Worm (Caenorhabditis elegans): ENCODE data around the gene ZK1073.2.

DNA sequence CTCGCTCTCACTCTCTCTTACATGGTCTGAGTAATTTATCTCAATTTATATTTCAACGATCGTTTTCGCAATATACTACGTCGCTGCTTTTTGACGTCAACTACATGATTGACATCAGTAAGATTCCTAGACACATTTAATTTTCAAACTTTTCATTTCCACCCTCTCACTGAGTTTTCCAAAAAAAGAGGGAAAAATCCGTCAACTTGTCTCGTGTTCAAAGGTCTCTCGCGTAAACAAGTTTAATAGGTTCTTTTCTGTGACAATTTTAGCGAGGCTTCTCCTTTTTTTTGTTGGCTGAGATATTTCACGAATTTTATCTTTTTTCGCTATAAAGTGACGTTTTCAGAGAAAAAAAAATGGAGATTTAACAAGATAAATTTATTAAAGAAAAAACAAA is 10.5 kb downstream of the ZK1073.2 start:
- no peak for TF ChIP-seq pax-1 (tag; optimal IDR thresholded peaks at IDR 0.05)
- TF ChIP-seq elt-4 (tag; optimal IDR thresholded peaks at IDR 0.05): no peak
- TF ChIP-seq pqm-1 (tag; optimal IDR thresholded peaks at IDR 0.05): no peak
- TF ChIP-seq ztf-16 (tag; optimal IDR thresholded peaks at IDR 0.05): no peak
- TF ChIP-seq unc-86 (tag; optimal IDR thresholded peaks at IDR 0.05): no peak
- no peak for TF ChIP-seq ceh-30 (tag; optimal IDR thresholded peaks at IDR 0.05)
- TF ChIP-seq elt-2 (tag; optimal IDR thresholded peaks at IDR 0.05): no peak
- TF ChIP-seq Y22D7AL.16 (tag; optimal IDR thresholded peaks at IDR 0.05): no peak
- no peak for TF ChIP-seq pha-4 (tag; optimal IDR thresholded peaks at IDR 0.05)
- TF ChIP-seq tbx-2 (tag; optimal IDR thresholded peaks at IDR 0.05): no peak
- TF ChIP-seq lin-11 (tag; optimal IDR thresholded peaks at IDR 0.05): no peak
